Worm (Caenorhabditis elegans): ENCODE data around the gene F15E6.3.
A peak's percentile ranks its signal among the peaks of the same experiment; 100 is the strongest.

Gene F15E6.3

ce11 chrIV:4272167-4272566 lies 22.5 kb upstream of the F15E6.3 start, which contains the start of gene F36A4.1:
TSS of gene F36A4.1 (plus strand) at chrIV:4272467.
- TF ChIP-seq dpff-1 (tag; optimal IDR thresholded peaks at IDR 0.05) (no peak), ztf-6 (GFP tag; IDR thresholded peaks at IDR 0.05) (no peak), lag-1 (GFP tag; IDR thresholded peaks at IDR 0.05) (no peak), Y53G8AR.9 (GFP tag; conservative IDR thresholded peaks at IDR 0.05) (no peak), lin-54 (GFP tag; optimal IDR thresholded peaks at IDR 0.05) (no peak), F49E8.2 (tag; optimal IDR thresholded peaks at IDR 0.05; ENCODE audit: insufficient read depth) (no peak), ztf-18 (tag; optimal IDR thresholded peaks at IDR 0.05) (no peak), ccch-3 (GFP tag; optimal IDR thresholded peaks at IDR 0.05) (no peak), hlh-26 (GFP tag; conservative IDR thresholded peaks at IDR 0.05) (no peak)

ce11 chrIV:4277694-4278093 lies 17.0 kb upstream of the F15E6.3 start, which contains the start of gene nhr-78:
TSS of gene nhr-78 (minus strand) at chrIV:4277875.
- no peak for TF ChIP-seq F22D6.2 (tag; optimal IDR thresholded peaks at IDR 0.05)
- TF ChIP-seq ceh-40 (GFP tag; IDR thresholded peaks at IDR 0.05) = no peak
- TF ChIP-seq ceh-100 (GFP tag; IDR thresholded peaks at IDR 0.05) = no peak
- TF ChIP-seq nfya-2 (GFP tag; IDR thresholded peaks at IDR 0.05) = no peak
- TF ChIP-seq lin-40 (tag; optimal IDR thresholded peaks at IDR 0.05) = no peak
- TF ChIP-seq mxl-1 (tag; optimal IDR thresholded peaks at IDR 0.05) = no peak
- no peak for TF ChIP-seq lag-1 (GFP tag; IDR thresholded peaks at IDR 0.05)
- peak; percentile 94 for TF ChIP-seq hmg-1.2 (GFP tag; IDR thresholded peaks at IDR 0.05)
- 0 out of 2 replicates have a peak, but pooled peaks have one; percentile 22 for TF ChIP-seq mcd-1 (GFP tag; IDR thresholded peaks at IDR 0.05)
- TF ChIP-seq cebp-1 (GFP tag; IDR thresholded peaks at IDR 0.05) = no peak
- TF ChIP-seq cebp-1 (tag; optimal IDR thresholded peaks at IDR 0.05) = no peak
- TF ChIP-seq C17E4.6 (GFP tag; IDR thresholded peaks at IDR 0.05) = no peak

- no peak for TF ChIP-seq repo-1 (tag; optimal IDR thresholded peaks at IDR 0.05)
Measured at ce11 chrIV:4284020-4284419, 10.7 kb upstream of the F15E6.3 start, which contains the start of gene F15E6.6. TSS of gene F15E6.6 (minus strand) at chrIV:4284120.

- TF ChIP-seq F23B12.7 (tag; optimal IDR thresholded peaks at IDR 0.05; ENCODE audit: insufficient read depth) = no peak
- TF ChIP-seq mel-28 (tag; optimal IDR thresholded peaks at IDR 0.05; ENCODE audit: borderline replicate concordance) = no peak
- TF ChIP-seq cebp-1 (GFP tag; IDR thresholded peaks at IDR 0.05) = peak; percentile 22; the same call in 1 of the 2 replicates
- no peak for TF ChIP-seq cebp-1 (tag; optimal IDR thresholded peaks at IDR 0.05)
- TF ChIP-seq nhr-80 (tag; optimal IDR thresholded peaks at IDR 0.05) = peak; percentile 75
Measured at ce11 chrIV:4284989-4285388, 9.7 kb upstream of the F15E6.3 start.

ce11 chrIV:4288332-4288731 lies 6.4 kb upstream of the F15E6.3 start, which contains the start of gene srv-4:
TSS of gene srv-4 (minus strand) at chrIV:4288432.
- no peak for TF ChIP-seq K11D2.4 (GFP tag; IDR thresholded peaks at IDR 0.05)
- TF ChIP-seq hlh-12 (tag; optimal IDR thresholded peaks at IDR 0.05) = no peak
- no peak for TF ChIP-seq bed-1 (GFP tag; IDR thresholded peaks at IDR 0.05)
- TF ChIP-seq B0019.2 (GFP tag; conservative IDR thresholded peaks at IDR 0.05) = no peak
- no peak for TF ChIP-seq rec-8 (tag; optimal IDR thresholded peaks at IDR 0.05)
- TF ChIP-seq lin-35 (GFP tag; optimal IDR thresholded peaks at IDR 0.05) = no peak
- no peak for TF ChIP-seq ztf-26 (tag; optimal IDR thresholded peaks at IDR 0.05)
- no peak for TF ChIP-seq nhr-27 (tag; optimal IDR thresholded peaks at IDR 0.05)
- no peak for TF ChIP-seq unc-62 (GFP tag; optimal IDR thresholded peaks at IDR 0.05)
- TF ChIP-seq mcd-1 (GFP tag; IDR thresholded peaks at IDR 0.05) = no peak
- TF ChIP-seq F22D6.2 (tag; optimal IDR thresholded peaks at IDR 0.05) = no peak
- TF ChIP-seq tbp1 (GFP tag; optimal IDR thresholded peaks at IDR 0.05) = no peak
- no peak for TF ChIP-seq ceh-100 (GFP tag; IDR thresholded peaks at IDR 0.05)
